Fruit fly (Drosophila melanogaster): Measurements from ENCODE around the gene eya.
A peak's percentile ranks its signal among the peaks of the same experiment; 100 is the strongest.

eya gene

dm6 chr2L:6546883-6547471 lies at the start of gene eya:
Gene eya, minus strand, starts transcription at chr2L:6546976.
- TF ChIP-seq CG1620 (GFP tag; optimal IDR thresholded peaks at IDR 0.05): no peak
- peak; percentile 55 for TF ChIP-seq kay (GFP tag; ENCODE audit: borderline replicate concordance)
- TF ChIP-seq toe (GFP tag; optimal IDR thresholded peaks at IDR 0.05): no peak
- TF ChIP-seq CG14711 (tag; optimal IDR thresholded peaks at IDR 0.05): no peak
- TF ChIP-seq CG7101 (tag; optimal IDR thresholded peaks at IDR 0.05): no peak
- peak; percentile 24 for TF ChIP-seq tj (GFP tag; optimal IDR thresholded peaks at IDR 0.05)

- no peak for TF ChIP-seq CG33017 (tag; optimal IDR thresholded peaks at IDR 0.05)
- no peak for TF ChIP-seq cnc (optimal IDR thresholded peaks at IDR 0.05)
- TF ChIP-seq tj (GFP tag; optimal IDR thresholded peaks at IDR 0.05): no peak
- TF ChIP-seq CG14711 (tag; optimal IDR thresholded peaks at IDR 0.05): no peak
- no peak for TF ChIP-seq bab1 (GFP tag; optimal IDR thresholded peaks at IDR 0.05)
- TF ChIP-seq cic (GFP tag; optimal IDR thresholded peaks at IDR 0.05): no peak
- no peak for TF ChIP-seq ovo (GFP tag; optimal IDR thresholded peaks at IDR 0.05)
- TF ChIP-seq Hr96 (GFP tag; optimal IDR thresholded peaks at IDR 0.05): no peak
- no peak for TF ChIP-seq CG7101 (tag; optimal IDR thresholded peaks at IDR 0.05)
- TF ChIP-seq kay (GFP tag; ENCODE audit: borderline replicate concordance): no peak
- no peak for TF ChIP-seq CG1620 (GFP tag; optimal IDR thresholded peaks at IDR 0.05)
- no peak for TF ChIP-seq Mnt (GFP tag; optimal IDR thresholded peaks at IDR 0.05)
- TF ChIP-seq CG11617 (GFP tag; optimal IDR thresholded peaks at IDR 0.05): no peak
- TF ChIP-seq pad (GFP tag; optimal IDR thresholded peaks at IDR 0.05): no peak
- TF ChIP-seq Clk (GFP tag; optimal IDR thresholded peaks at IDR 0.05): no peak
- TF ChIP-seq toe (GFP tag; optimal IDR thresholded peaks at IDR 0.05): no peak
- TF ChIP-seq CG12768 (GFP tag; optimal IDR thresholded peaks at IDR 0.05): no peak
- no peak for TF ChIP-seq Crg-1 (GFP tag; optimal IDR thresholded peaks at IDR 0.05)
Measured at dm6 chr2L:6595027-6595426, 48.3 kb upstream of the eya start.

- TF ChIP-seq Crg-1 (GFP tag; optimal IDR thresholded peaks at IDR 0.05) (no peak), CG5204 (GFP tag; optimal IDR thresholded peaks at IDR 0.05) (no peak), Hr96 (GFP tag; optimal IDR thresholded peaks at IDR 0.05) (no peak), CG33017 (tag; optimal IDR thresholded peaks at IDR 0.05) (no peak), CG14711 (tag; optimal IDR thresholded peaks at IDR 0.05) (no peak), CG1620 (GFP tag; optimal IDR thresholded peaks at IDR 0.05) (no peak), cnc (optimal IDR thresholded peaks at IDR 0.05) (no peak), toe (GFP tag; optimal IDR thresholded peaks at IDR 0.05) (no peak), kay (GFP tag; ENCODE audit: borderline replicate concordance) (no peak), ovo (GFP tag; optimal IDR thresholded peaks at IDR 0.05) (no peak), pad (GFP tag; optimal IDR thresholded peaks at IDR 0.05) (no peak), CG12768 (GFP tag; optimal IDR thresholded peaks at IDR 0.05) (no peak), cic (GFP tag; optimal IDR thresholded peaks at IDR 0.05) (no peak), CG11617 (GFP tag; optimal IDR thresholded peaks at IDR 0.05) (no peak), tj (GFP tag; optimal IDR thresholded peaks at IDR 0.05) (no peak), CG7045 (GFP tag; optimal IDR thresholded peaks at IDR 0.05) (no peak), bab1 (GFP tag; optimal IDR thresholded peaks at IDR 0.05) (no peak), Mnt (GFP tag; optimal IDR thresholded peaks at IDR 0.05) (no peak), CG7101 (tag; optimal IDR thresholded peaks at IDR 0.05) (no peak), Clk (GFP tag; optimal IDR thresholded peaks at IDR 0.05) (no peak)
Measured at dm6 chr2L:6584346-6584745, 37.6 kb upstream of the eya start.

dm6 chr2L:6579045-6579444 lies 32.3 kb upstream of the eya start:
- TF ChIP-seq kay (GFP tag; ENCODE audit: borderline replicate concordance) (no peak), Hr96 (GFP tag; optimal IDR thresholded peaks at IDR 0.05) (no peak), ovo (GFP tag; optimal IDR thresholded peaks at IDR 0.05) (no peak), CG5204 (GFP tag; optimal IDR thresholded peaks at IDR 0.05) (no peak), Mnt (GFP tag; optimal IDR thresholded peaks at IDR 0.05) (no peak), CG14711 (tag; optimal IDR thresholded peaks at IDR 0.05) (no peak), toe (GFP tag; optimal IDR thresholded peaks at IDR 0.05) (no peak), pad (GFP tag; optimal IDR thresholded peaks at IDR 0.05) (no peak), Crg-1 (GFP tag; optimal IDR thresholded peaks at IDR 0.05) (no peak), CG12768 (GFP tag; optimal IDR thresholded peaks at IDR 0.05) (no peak), tj (GFP tag; optimal IDR thresholded peaks at IDR 0.05) (no peak), bab1 (GFP tag; optimal IDR thresholded peaks at IDR 0.05) (no peak), cic (GFP tag; optimal IDR thresholded peaks at IDR 0.05) (no peak), Clk (GFP tag; optimal IDR thresholded peaks at IDR 0.05) (no peak), CG7045 (GFP tag; optimal IDR thresholded peaks at IDR 0.05) (no peak), CG11617 (GFP tag; optimal IDR thresholded peaks at IDR 0.05) (no peak)

- peak; percentile 9 for TF ChIP-seq bab1 (GFP tag; optimal IDR thresholded peaks at IDR 0.05)
- no peak for TF ChIP-seq CG1620 (GFP tag; optimal IDR thresholded peaks at IDR 0.05)
- TF ChIP-seq Clk (GFP tag; optimal IDR thresholded peaks at IDR 0.05): no peak
Measured at dm6 chr2L:6566020-6566687, 19.4 kb upstream of the eya start, which contains the start of gene CG13766. Gene CG13766, minus strand, starts transcription at chr2L:6566181.

- TF ChIP-seq Clk (GFP tag; optimal IDR thresholded peaks at IDR 0.05) (no peak), CG14711 (tag; optimal IDR thresholded peaks at IDR 0.05) (no peak), cic (GFP tag; optimal IDR thresholded peaks at IDR 0.05) (no peak), Hr96 (GFP tag; optimal IDR thresholded peaks at IDR 0.05) (no peak), tj (GFP tag; optimal IDR thresholded peaks at IDR 0.05) (no peak), pad (GFP tag; optimal IDR thresholded peaks at IDR 0.05) (no peak), CG11617 (GFP tag; optimal IDR thresholded peaks at IDR 0.05) (no peak), ovo (GFP tag; optimal IDR thresholded peaks at IDR 0.05) (no peak), toe (GFP tag; optimal IDR thresholded peaks at IDR 0.05) (no peak)
Measured at dm6 chr2L:6564955-6565354, 18.2 kb upstream of the eya start.
